Worm (Caenorhabditis elegans) whole organism, L4 larva: ENCODE data around the gene ZC239.6.

Source experiments
- F44E2.7 ChIP-seq: fragments of 200-800 bp; sonication (Bioruptor generic); IDR thresholded peaks from 2 replicates; pipeline ENCODE4 v2.1.2; 2022; ENCODE audit warnings: missing genetic modification characterization, missing compliant biosample characterization
- T20F7.1 ChIP-seq: fragments of 200-800 bp; sonication (Bioruptor generic); optimal IDR thresholded peaks from 2 replicates; lab custom pipeline; 2018; ENCODE audit warnings: mild to moderate bottlenecking, missing genetic modification characterization, missing compliant biosample characterization
- Y75B8A.6 ChIP-seq: fragments of 200-800 bp; sonication (Bioruptor generic); IDR thresholded peaks from 2 replicates; pipeline ENCODE4 v1.3.6; 2022; ENCODE audit warnings: missing genetic modification reagents, missing genetic modification characterization, missing compliant biosample characterization
- ZK546.5 ChIP-seq, 2 experiments: sonication (generic microtip); optimal IDR thresholded peaks; 2 replicates each; lab custom pipeline; 2017; ENCODE audit warnings: missing biosample characterization in 2 of 2, missing genetic modification characterization in 2 of 2
- ama-1 ChIP-seq: fragments of 150-350 bp; optimal IDR thresholded peaks from 2 replicates; lab custom pipeline; 2014; ENCODE audit warnings: inconsistent platforms, mixed read lengths
- attf-4 ChIP-seq: sonication (generic microtip); optimal IDR thresholded peaks from 3 replicates; lab custom pipeline; 2017; ENCODE audit warnings: missing biosample characterization, missing genetic modification characterization
- ceh-32 ChIP-seq: sonication (generic microtip); optimal IDR thresholded peaks from 2 replicates; lab custom pipeline; 2016; ENCODE audit warnings: mild to moderate bottlenecking, missing genetic modification characterization, missing compliant biosample characterization; ENCODE audit not compliant: poor library complexity
- ceh-62 ChIP-seq: sonication (generic microtip); optimal IDR thresholded peaks from 2 replicates; lab custom pipeline; 2017; ENCODE audit warnings: missing biosample characterization, missing genetic modification characterization
- ctbp-1 ChIP-seq: fragments of 200-800 bp; sonication (Bioruptor generic); IDR thresholded peaks from 2 replicates; pipeline ENCODE4 v1.3.6; 2022; ENCODE audit warnings: missing genetic modification reagents, missing genetic modification characterization, missing compliant biosample characterization
- daf-12 ChIP-seq: fragments of 150-350 bp; optimal IDR thresholded peaks from 2 replicates; lab custom pipeline; 2014; ENCODE audit warnings: missing biosample characterization, missing genetic modification reagents, missing genetic modification characterization
- daf-16 ChIP-seq, 3 experiments: sonication (generic microtip); optimal IDR thresholded peaks; 2 replicates each; lab custom pipeline; 2016 to 2017; ENCODE audit warnings: missing genetic modification characterization in 3 of 3, missing genetic modification reagents in 3 of 3, mild to moderate bottlenecking in 2 of 3, missing compliant biosample characterization in 2 of 3, missing biosample characterization in 1 of 3, moderate library complexity in 1 of 3
- daf-19 ChIP-seq: fragments of 200-800 bp; sonication (Bioruptor generic); conservative IDR thresholded peaks from 2 replicates; pipeline ENCODE4 v1.3.6; 2022; ENCODE audit warnings: missing genetic modification characterization, missing compliant biosample characterization
- dmd-6 ChIP-seq: fragments of 200-800 bp; sonication (Bioruptor generic); IDR thresholded peaks from 2 replicates; pipeline ENCODE4 v1.3.6; 2022; ENCODE audit warnings: missing genetic modification reagents, missing genetic modification characterization, missing compliant biosample characterization
- duxl-1 ChIP-seq: sonication (generic microtip); optimal IDR thresholded peaks from 2 replicates; lab custom pipeline; 2016; ENCODE audit warnings: mild to moderate bottlenecking, missing genetic modification characterization, moderate library complexity, missing compliant biosample characterization; ENCODE audit not compliant: poor library complexity
- dve-1 ChIP-seq: sonication (generic microtip); optimal IDR thresholded peaks from 2 replicates; lab custom pipeline; 2017; ENCODE audit warnings: antibody characterized with exemption, mild to moderate bottlenecking, missing genetic modification characterization, missing compliant biosample characterization; ENCODE audit not compliant: insufficient read depth
- egl-43 ChIP-seq: fragments of 200-800 bp; sonication (Bioruptor generic); IDR thresholded peaks from 2 replicates; pipeline ENCODE4 v1.3.6; 2022; ENCODE audit warnings: missing genetic modification reagents, missing genetic modification characterization, missing compliant biosample characterization
- fkh-10 ChIP-seq: fragments of 150-350 bp; optimal IDR thresholded peaks from 2 replicates; lab custom pipeline; 2014; ENCODE audit warnings: missing biosample characterization, missing genetic modification reagents, missing genetic modification characterization
- fos-1 ChIP-seq: fragments of 150-350 bp; optimal IDR thresholded peaks from 2 replicates; lab custom pipeline; 2014; ENCODE audit warnings: missing biosample characterization, missing genetic modification characterization
- hif-1 ChIP-seq, 2 experiments: sonication (generic microtip); optimal IDR thresholded peaks; 2 replicates each; lab custom pipeline; 2016 to 2017; ENCODE audit warnings: missing compliant biosample characterization in 2 of 2, missing genetic modification characterization in 2 of 2, missing genetic modification reagents in 2 of 2, missing genotype in 2 of 2, mild to moderate bottlenecking in 1 of 2
- hlh-11 ChIP-seq: fragments of 200-800 bp; sonication (Bioruptor generic); optimal IDR thresholded peaks from 2 replicates; lab custom pipeline; 2018; ENCODE audit warnings: mild to moderate bottlenecking, missing genetic modification characterization, missing compliant biosample characterization
- jun-1 ChIP-seq: fragments of 150-350 bp; optimal IDR thresholded peaks from 2 replicates; lab custom pipeline; 2014; ENCODE audit warnings: missing biosample characterization, missing genetic modification reagents, missing genetic modification characterization
- lim-7 ChIP-seq: fragments of 200-800 bp; sonication (Bioruptor generic); IDR thresholded peaks from 2 replicates; pipeline ENCODE4 v1.3.6; 2022; ENCODE audit warnings: missing genetic modification characterization, missing compliant biosample characterization
- lin-1 ChIP-seq: fragments of 200-800 bp; sonication (Bioruptor generic); IDR thresholded peaks from 2 replicates; pipeline ENCODE4 v1.3.6; 2022; ENCODE audit warnings: missing genetic modification reagents, missing genetic modification characterization, missing compliant biosample characterization
- lin-13 ChIP-seq: fragments of 150-350 bp; optimal IDR thresholded peaks from 2 replicates; lab custom pipeline; 2014; ENCODE audit warnings: missing biosample characterization, missing genetic modification reagents, missing genetic modification characterization
- lin-15B ChIP-seq: fragments of 150-350 bp; sonication (generic microtip); optimal IDR thresholded peaks from 3 replicates; lab custom pipeline; 2014; ENCODE audit warnings: missing biosample characterization, missing genetic modification characterization
- madf-5 ChIP-seq, 2 experiments: fragments of 200-800 bp; sonication (Bioruptor generic); IDR thresholded peaks; 2 replicates each; pipeline ENCODE4 v1.3.6; 2022; ENCODE audit warnings: missing compliant biosample characterization in 2 of 2, missing genetic modification characterization in 2 of 2
- mxl-3 ChIP-seq: fragments of 200-800 bp; sonication (Bioruptor generic); optimal IDR thresholded peaks from 2 replicates; lab custom pipeline; 2018; ENCODE audit warnings: mild to moderate bottlenecking, missing genetic modification characterization, missing compliant biosample characterization
- nhr-102 ChIP-seq: sonication (generic microtip); optimal IDR thresholded peaks from 2 replicates; lab custom pipeline; 2016; ENCODE audit warnings: mild to moderate bottlenecking, missing genetic modification characterization, moderate library complexity, missing compliant biosample characterization
- nhr-28 ChIP-seq: fragments of 150-350 bp; optimal IDR thresholded peaks from 2 replicates; lab custom pipeline; 2014; ENCODE audit warnings: missing biosample characterization, missing genetic modification characterization
- nhr-6 ChIP-seq: fragments of 150-350 bp; optimal IDR thresholded peaks from 2 replicates; lab custom pipeline; 2014; ENCODE audit warnings: missing biosample characterization, missing genetic modification characterization
- nhr-77 ChIP-seq: fragments of 150-350 bp; optimal IDR thresholded peaks from 2 replicates; lab custom pipeline; 2014; ENCODE audit warnings: missing biosample characterization, missing genetic modification characterization
- pha-4 ChIP-seq, 2 experiments: fragments of 150-350 bp in 1 of 2; fragments of 200-800 bp in 1 of 2; sonication (Bioruptor generic) in 1 of 2; IDR thresholded peaks in 1 of 2; optimal IDR thresholded peaks in 1 of 2; 2 replicates each; pipeline versions ENCODE4 v1.3.6 to Lab custom; 2014 to 2022; ENCODE audit warnings: missing genetic modification characterization in 2 of 2, missing genetic modification reagents in 2 of 2, missing biosample characterization in 1 of 2, missing compliant biosample characterization in 1 of 2
- php-3 ChIP-seq: fragments of 200-800 bp; sonication (Bioruptor generic); IDR thresholded peaks from 2 replicates; pipeline ENCODE4 v1.3.6; 2022; ENCODE audit warnings: missing genetic modification reagents, missing genetic modification characterization, missing compliant biosample characterization
- pqm-1 ChIP-seq: sonication (generic microtip); optimal IDR thresholded peaks from 2 replicates; lab custom pipeline; 2017; ENCODE audit warnings: missing biosample characterization, missing genetic modification characterization
- saeg-2 ChIP-seq: fragments of 200-800 bp; sonication (Bioruptor generic); IDR thresholded peaks from 2 replicates; pipeline ENCODE4 v1.3.6; 2022; ENCODE audit warnings: missing genetic modification reagents, missing genetic modification characterization, missing compliant biosample characterization
- sdz-12 ChIP-seq: fragments of 200-800 bp; sonication (Bioruptor generic); optimal IDR thresholded peaks from 2 replicates; lab custom pipeline; 2018; ENCODE audit warnings: mild to moderate bottlenecking, missing genetic modification characterization, missing compliant biosample characterization
- tag-97 ChIP-seq: fragments of 200-800 bp; sonication (Bioruptor generic); IDR thresholded peaks from 2 replicates; pipeline ENCODE4 v1.3.6; 2022; ENCODE audit warnings: missing genetic modification characterization, missing compliant biosample characterization
- tra-1 ChIP-seq: fragments of 200-800 bp; sonication (Bioruptor generic); IDR thresholded peaks from 2 replicates; pipeline ENCODE4 v1.3.6; 2022; ENCODE audit warnings: missing genetic modification reagents, missing genetic modification characterization, missing compliant biosample characterization
- unc-130 ChIP-seq: sonication (generic microtip); optimal IDR thresholded peaks from 2 replicates; lab custom pipeline; 2016; ENCODE audit warnings: missing genetic modification reagents, missing genetic modification characterization, missing compliant biosample characterization
- unc-39 ChIP-seq: sonication (generic microtip); optimal IDR thresholded peaks from 2 replicates; lab custom pipeline; 2017; ENCODE audit warnings: missing biosample characterization, missing genetic modification characterization
- unc-62 ChIP-seq, 3 experiments: fragments of 150-350 bp in 1 of 3; sonication (generic microtip); optimal IDR thresholded peaks in 2 of 3; peaks in 1 of 3; 1 replicate in 1 of 3; 2 replicates in 2 of 3; lab custom pipeline; 2014 to 2017; ENCODE audit warnings: missing biosample characterization in 3 of 3, missing genetic modification characterization in 3 of 3, missing genetic modification reagents in 3 of 3, missing genotype in 1 of 3
- zfp-3 ChIP-seq: fragments of 200-800 bp; sonication (Bioruptor generic); conservative IDR thresholded peaks from 2 replicates; pipeline ENCODE4 v1.3.6; 2022; ENCODE audit warnings: missing genetic modification reagents, missing genetic modification characterization, missing compliant biosample characterization
- zip-2 ChIP-seq: fragments of 150-350 bp; optimal IDR thresholded peaks from 2 replicates; lab custom pipeline; 2014; ENCODE audit warnings: missing biosample characterization, missing genetic modification characterization

Gene ZC239.6

ce11 chrII:3241842-3242241 is 32.4 kb downstream of the ZC239.6 start:
- TF ChIP-seq ama-1: no peak
- TF ChIP-seq nhr-28 (tag; lab: Kevin White, UChicago): peak; percentile 0

- TF ChIP-seq ceh-62 (tag; lab: Kevin White, UChicago): no peak
- no peak for TF ChIP-seq tag-97 (GFP tag; lab: Robert Waterston, UW)
- TF ChIP-seq jun-1: no peak
- no peak for TF ChIP-seq ctbp-1 (GFP tag; lab: Robert Waterston, UW)
- no peak for TF ChIP-seq zip-2 (tag; lab: Kevin White, UChicago)
- TF ChIP-seq unc-62 (GFP tag; optimal IDR thresholded peaks at IDR 0.05 in 1 of 2; lab: Kevin White, UChicago): no peak
- TF ChIP-seq unc-62 (tag; optimal IDR thresholded peaks at IDR 0.05; lab: Kevin White, UChicago): no peak
- no peak for TF ChIP-seq sdz-12 (GFP tag; lab: Kevin White, UChicago)
- no peak for TF ChIP-seq php-3 (GFP tag; lab: Robert Waterston, UW)
- TF ChIP-seq lin-1 (GFP tag; lab: Robert Waterston, UW): no peak
- TF ChIP-seq saeg-2 (GFP tag; lab: Robert Waterston, UW): no peak
- TF ChIP-seq, all 104 proteins: peak for 0
Observed at ce11 chrII:3244070-3244469, 34.6 kb downstream of the ZC239.6 start, which contains the start of gene C17F4.12. Gene C17F4.12 (minus strand): TSS chrII:3244170.

- TF ChIP-seq pha-4 (GFP tag; IDR thresholded peaks at IDR 0.05; lab: Robert Waterston, UW) (peak; percentile 29; the same call in 1 of the 2 replicates), pha-4 (tag; optimal IDR thresholded peaks at IDR 0.05; lab: Kevin White, UChicago) (no peak), F44E2.7 (GFP tag; lab: Robert Waterston, UW) (no peak), T20F7.1 (GFP tag; lab: Kevin White, UChicago) (no peak), Y75B8A.6 (GFP tag; lab: Robert Waterston, UW) (0 out of 2 replicates have a peak, but pooled peaks have one; percentile 52), tra-1 (GFP tag; lab: Robert Waterston, UW) (0 out of 2 replicates have a peak, but pooled peaks have one; percentile 27), zfp-3 (GFP tag; lab: Robert Waterston, UW) (peak; percentile 62; the same call in 1 of the 2 replicates), dve-1 (peak; percentile 75), dmd-6 (GFP tag; lab: Robert Waterston, UW) (peak; percentile 58), madf-5 (GFP tag; IDR thresholded peaks at IDR 0.05; lab: Robert Waterston, UW) (no peak), pqm-1 (peak; percentile 79), ceh-32 (tag; lab: Kevin White, UChicago) (no peak), nhr-77 (peak; percentile 77), saeg-2 (GFP tag; lab: Robert Waterston, UW) (0 out of 2 replicates have a peak, but pooled peaks have one; percentile 24), duxl-1 (tag; lab: Kevin White, UChicago) (no peak), hlh-11 (tag; lab: Kevin White, UChicago) (peak; percentile 10), nhr-28 (tag; lab: Kevin White, UChicago) (peak; percentile 48), fos-1 (tag; lab: Kevin White, UChicago) (peak; percentile 72), ZK546.5 (tag; optimal IDR thresholded peaks at IDR 0.05; lab: Kevin White, UChicago) (no peak), php-3 (GFP tag; lab: Robert Waterston, UW) (peak; percentile 91)
Observed at ce11 chrII:3244758-3245157, 35.3 kb downstream of the ZC239.6 start.

ce11 chrII:3245836-3246235 is 36.4 kb downstream of the ZC239.6 start, which contains the start of gene C17F4.7:
Gene C17F4.7 (minus strand): TSS chrII:3246015.
- peak; percentile 62 for TF ChIP-seq mxl-3 (GFP tag; lab: Kevin White, UChicago)
- no peak for TF ChIP-seq duxl-1 (tag; lab: Kevin White, UChicago)
- TF ChIP-seq nhr-102 (tag; lab: Kevin White, UChicago): peak; percentile 41
- no peak for TF ChIP-seq daf-12 (tag; lab: Kevin White, UChicago)
- no peak for TF ChIP-seq hif-1 (tag; optimal IDR thresholded peaks at IDR 0.05; lab: Kevin White, UChicago)
- TF ChIP-seq madf-5 (GFP tag; IDR thresholded peaks at IDR 0.05; lab: Robert Waterston, UW): no peak
- TF ChIP-seq egl-43 (GFP tag; lab: Robert Waterston, UW): no peak
- no peak for TF ChIP-seq Y75B8A.6 (GFP tag; lab: Robert Waterston, UW)
- no peak for TF ChIP-seq unc-130 (GFP tag; lab: Kevin White, UChicago)
- no peak for TF ChIP-seq lim-7
- no peak for TF ChIP-seq lin-13 (GFP tag; lab: Kevin White, UChicago)
- no peak for TF ChIP-seq daf-19
- no peak for TF ChIP-seq tag-97 (GFP tag; lab: Robert Waterston, UW)
- peak; percentile 77; the same call in 1 of the 2 replicates for TF ChIP-seq lin-1 (GFP tag; lab: Robert Waterston, UW)
- TF ChIP-seq daf-16 (GFP tag; optimal IDR thresholded peaks at IDR 0.05; lab: Kevin White, UChicago): no peak
- TF ChIP-seq daf-16 (tag; optimal IDR thresholded peaks at IDR 0.05; lab: Kevin White, UChicago): peak; percentile 77
- TF ChIP-seq fkh-10 (GFP tag; lab: Kevin White, UChicago): no peak
- peak in 1 of 2 experiments; percentile 80 for TF ChIP-seq unc-62 (GFP tag; optimal IDR thresholded peaks at IDR 0.05 in 1 of 2; lab: Kevin White, UChicago)
- no peak for TF ChIP-seq unc-62 (tag; optimal IDR thresholded peaks at IDR 0.05; lab: Kevin White, UChicago)
- no peak for TF ChIP-seq attf-4 (tag; lab: Kevin White, UChicago)
- TF ChIP-seq unc-39 (tag; lab: Kevin White, UChicago): no peak
- no peak for TF ChIP-seq nhr-6 (tag; lab: Kevin White, UChicago)
- TF ChIP-seq lin-15B (tag; lab: Kevin White, UChicago): no peak
